Worm (Caenorhabditis elegans): ENCODE measurements around the gene sgo-1.

Gene sgo-1

DNA sequence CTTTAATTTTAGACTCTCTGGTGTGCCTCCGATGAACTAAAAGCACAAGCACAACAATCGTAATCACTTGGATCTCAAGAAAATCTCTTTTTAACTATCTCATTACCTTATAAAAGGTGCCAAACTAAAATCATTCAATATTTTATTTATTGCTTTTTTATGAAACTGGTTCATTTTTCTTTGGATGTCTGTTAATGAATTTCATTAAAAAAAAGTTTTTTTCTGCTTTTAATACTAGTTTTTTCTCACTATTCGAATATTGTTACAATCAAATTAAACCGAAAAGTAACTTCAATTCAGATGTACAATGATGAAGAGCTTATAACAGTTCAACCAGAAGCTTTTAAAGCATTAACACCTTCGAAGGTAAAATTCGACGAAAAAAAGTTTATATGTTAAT lies 20.6 kb downstream of the sgo-1 start, which contains the start of gene swd-2.1:
Gene swd-2.1, plus strand, starts transcription at position 301 of the 400 bp plus-strand sequence.
- TF ChIP-seq unc-62 (GFP tag; optimal IDR thresholded peaks at IDR 0.05) = no peak

DNA sequence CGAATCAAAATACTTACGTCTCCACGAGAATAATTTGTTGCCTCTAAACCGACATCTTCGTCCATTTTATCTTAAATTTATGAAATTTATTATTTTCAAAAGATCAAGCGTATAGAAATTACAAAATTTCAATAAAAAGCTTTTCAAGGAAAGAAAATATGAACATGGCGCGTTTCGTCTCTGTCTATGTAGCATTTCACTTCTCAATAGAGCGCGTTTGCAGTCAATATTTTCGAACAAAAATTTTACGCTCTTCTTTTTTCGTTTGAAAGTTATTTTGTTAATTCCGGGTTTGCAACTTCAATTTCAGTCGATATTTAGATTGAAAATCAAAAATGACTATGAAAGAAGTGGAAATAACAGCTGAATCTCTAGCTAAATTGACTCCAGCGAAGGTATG lies 22.1 kb downstream of the sgo-1 start, which contains the start of the genes hcf-1 and swd-2.2:
Gene hcf-1, minus strand, starts transcription at position 70 of the 400 bp plus-strand sequence.
Gene swd-2.2, plus strand, starts transcription at position 206 of the 400 bp plus-strand sequence.
- TF ChIP-seq unc-62 (GFP tag; optimal IDR thresholded peaks at IDR 0.05) = no peak

DNA sequence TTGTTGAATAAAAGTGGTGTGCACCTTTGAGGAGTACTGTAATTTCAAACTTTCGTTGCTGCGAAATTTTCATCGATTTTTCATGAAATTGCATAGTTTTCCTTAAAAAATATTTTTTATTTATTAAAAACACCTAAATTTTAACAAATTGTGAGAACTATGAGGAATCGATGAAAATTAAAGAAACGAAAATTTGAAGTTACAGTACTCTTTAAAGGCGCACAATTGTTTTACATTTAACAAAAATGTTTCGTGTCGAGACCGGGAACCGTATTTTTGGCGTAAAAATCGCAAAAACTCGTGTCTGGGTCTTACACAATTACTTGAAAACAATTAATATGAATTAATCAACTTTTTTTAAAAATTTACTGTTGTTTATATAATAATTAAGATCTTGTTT lies 26.1 kb downstream of the sgo-1 start, which contains the start of gene rdl-1:
Gene rdl-1, minus strand, starts transcription at position 101 of the 400 bp plus-strand sequence.
- TF ChIP-seq unc-62 (GFP tag; optimal IDR thresholded peaks at IDR 0.05) = no peak

DNA sequence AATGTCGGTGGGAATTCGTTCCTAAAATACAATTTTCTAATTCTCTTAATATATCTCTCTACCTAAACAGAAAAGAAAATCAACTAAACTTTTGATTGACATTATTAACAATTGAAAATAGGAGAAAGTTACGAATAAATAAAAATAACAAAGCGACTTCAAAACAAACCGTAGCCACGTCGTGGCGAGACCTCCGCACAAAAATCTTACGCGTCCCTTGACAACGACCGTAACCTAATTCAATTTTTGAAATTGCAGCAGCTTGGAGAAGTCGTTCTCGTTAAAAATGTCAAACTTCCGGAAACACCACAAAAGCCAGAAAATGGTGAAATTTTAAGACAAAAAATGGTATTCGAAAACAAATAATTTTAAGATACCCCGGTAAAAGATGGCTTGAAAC lies 32.0 kb downstream of the sgo-1 start:
- no peak for TF ChIP-seq unc-62 (GFP tag; optimal IDR thresholded peaks at IDR 0.05)

DNA sequence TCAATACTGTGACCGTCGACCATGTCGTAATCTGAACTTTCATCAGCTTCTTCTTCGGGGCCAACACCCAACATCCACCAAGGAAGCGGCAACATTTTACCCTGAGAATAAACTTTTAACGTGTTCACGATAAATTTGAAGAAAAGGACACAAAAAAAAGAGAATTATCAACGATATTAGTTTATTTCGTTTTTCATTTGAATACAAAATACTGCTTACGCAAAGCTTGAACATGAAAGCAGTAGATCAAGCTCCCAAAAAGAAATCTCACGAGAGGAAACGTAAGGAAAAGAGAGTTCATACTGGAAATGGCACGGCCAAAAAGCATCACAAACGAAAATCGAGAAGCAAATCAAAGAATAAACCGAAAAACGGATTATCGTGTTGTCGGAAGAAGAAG lies 32.5 kb downstream of the sgo-1 start, which contains the start of the genes C46A5.6 and C46A5.1:
Gene C46A5.6, minus strand, starts transcription at position 101 of the 400 bp plus-strand sequence.
Gene C46A5.1, plus strand, starts transcription at position 184 of the 400 bp plus-strand sequence.
- no peak for TF ChIP-seq unc-62 (GFP tag; optimal IDR thresholded peaks at IDR 0.05)

DNA sequence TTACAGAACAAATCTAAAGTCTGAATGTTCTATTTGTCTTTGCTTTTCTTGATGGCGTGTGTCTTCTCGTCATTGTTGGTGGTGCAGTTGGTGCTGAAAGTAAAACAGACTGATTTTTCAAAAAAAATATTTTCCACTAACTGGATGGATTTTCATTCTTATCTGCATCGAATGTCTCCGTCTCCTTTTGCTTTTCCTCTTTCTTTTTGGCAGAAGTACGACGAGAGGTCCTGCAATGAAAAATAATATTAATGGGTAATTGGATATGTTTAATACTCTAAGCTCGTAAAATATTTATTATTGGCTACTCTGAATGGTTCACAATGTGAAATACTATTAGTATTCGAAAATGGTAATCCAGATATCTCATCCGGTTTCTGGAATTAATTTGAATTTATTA lies 36.2 kb downstream of the sgo-1 start, which contains the start of gene del-7:
Gene del-7, plus strand, starts transcription at position 301 of the 400 bp plus-strand sequence.
- no peak for TF ChIP-seq unc-62 (GFP tag; optimal IDR thresholded peaks at IDR 0.05)

DNA sequence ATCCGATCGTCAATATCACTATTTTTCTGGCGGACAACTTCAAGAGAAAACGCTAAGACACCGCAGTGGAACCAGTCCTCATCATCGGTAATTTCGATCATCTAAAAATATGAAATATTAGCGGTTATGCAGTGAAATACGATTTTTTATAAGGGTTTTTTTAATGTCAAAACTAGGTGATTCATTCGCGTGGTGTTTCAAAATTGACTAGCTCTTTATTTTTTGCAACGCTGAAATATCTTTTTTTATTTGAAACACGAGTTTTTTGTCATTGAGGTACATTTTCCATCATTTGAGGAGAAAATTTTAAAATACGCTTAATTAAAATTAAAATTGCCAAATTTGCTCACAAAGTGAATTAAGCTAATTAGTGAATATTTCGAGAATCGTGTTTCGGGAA lies 36.8 kb downstream of the sgo-1 start, which contains the start of gene dsb-3:
Gene dsb-3, minus strand, starts transcription at position 101 of the 400 bp plus-strand sequence.
- TF ChIP-seq unc-62 (GFP tag; optimal IDR thresholded peaks at IDR 0.05) = no peak

DNA sequence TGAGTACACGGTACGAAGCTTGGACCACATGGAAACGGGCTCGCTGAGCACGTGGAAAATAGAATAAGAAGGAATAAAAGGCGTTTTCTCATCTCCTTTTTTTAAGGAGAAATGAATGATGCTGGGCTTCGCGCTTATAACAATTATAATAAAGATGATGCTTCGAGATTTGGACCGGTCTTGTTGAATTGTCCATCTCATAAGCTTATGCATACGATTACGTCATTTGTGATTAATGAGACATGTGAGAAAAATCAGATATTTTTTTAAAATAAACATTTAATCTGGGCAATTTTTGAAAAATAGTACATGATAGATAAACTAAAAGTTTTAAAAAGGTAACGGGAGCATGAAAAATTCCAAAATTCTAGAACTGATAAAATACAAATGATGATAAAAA lies 39.0 kb downstream of the sgo-1 start, which contains the start of gene C46A5.4:
Gene C46A5.4, minus strand, starts transcription at position 101 of the 400 bp plus-strand sequence.
- TF ChIP-seq unc-62 (GFP tag; optimal IDR thresholded peaks at IDR 0.05) = no peak

DNA sequence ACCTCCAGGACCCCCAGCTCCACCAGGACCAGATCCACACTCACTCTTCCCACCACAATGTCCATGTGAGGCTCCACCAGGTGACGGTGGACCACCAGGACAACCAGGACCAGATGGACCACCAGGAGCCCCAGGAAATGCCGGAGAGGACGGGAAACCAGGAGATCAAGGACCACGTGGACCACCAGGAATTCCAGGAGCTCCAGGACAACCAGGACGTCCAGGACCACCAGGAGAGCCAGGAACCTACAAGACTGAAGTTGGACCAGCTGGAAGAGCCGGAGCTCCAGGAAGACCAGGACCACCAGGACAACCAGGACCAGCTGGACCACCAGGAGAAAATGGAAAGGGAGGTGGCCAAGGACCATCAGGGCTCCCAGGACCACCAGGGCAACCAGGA lies 42.2 kb downstream of the sgo-1 start:
- TF ChIP-seq unc-62 (GFP tag; optimal IDR thresholded peaks at IDR 0.05) = no peak

DNA sequence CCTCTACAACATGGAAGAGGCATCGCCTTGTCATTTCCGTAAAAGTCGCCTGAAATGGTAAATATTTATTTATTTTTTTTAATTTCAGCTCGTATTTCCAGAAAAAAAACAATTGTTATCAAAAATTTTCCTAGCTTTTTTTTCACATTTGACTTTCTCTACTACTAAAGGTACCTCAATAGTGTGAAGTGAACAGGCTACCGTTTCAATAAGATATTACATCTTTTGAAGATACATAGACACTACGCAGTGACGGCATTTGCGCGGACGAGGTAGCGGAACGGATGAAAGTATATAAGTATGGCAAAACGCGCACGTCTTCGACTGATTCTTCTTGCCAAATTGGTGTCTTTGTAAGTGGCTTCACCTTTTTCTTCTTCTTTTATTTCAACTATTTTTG lies 43.2 kb downstream of the sgo-1 start, which contains the start of gene col-14:
Gene col-14, plus strand, starts transcription at position 301 of the 400 bp plus-strand sequence.
- TF ChIP-seq unc-62 (GFP tag; optimal IDR thresholded peaks at IDR 0.05) = no peak

DNA sequence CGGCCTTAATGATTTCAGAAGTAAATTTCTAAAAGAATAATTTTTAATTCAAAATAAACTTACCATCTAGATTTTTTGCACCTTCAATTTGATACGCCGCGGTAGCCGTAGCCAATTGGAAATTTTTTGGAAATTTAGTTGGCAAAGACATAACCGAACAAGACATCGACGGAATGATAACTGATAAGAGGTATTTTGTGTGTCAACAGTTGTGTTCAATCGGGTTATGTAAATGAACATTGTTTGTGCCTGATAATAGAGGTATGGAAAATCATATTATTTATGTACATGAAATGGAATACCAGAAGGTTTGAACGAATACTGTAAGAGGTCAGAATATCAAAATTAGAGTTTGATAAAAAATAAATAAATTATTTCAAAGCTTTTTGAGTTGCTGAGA lies 48.4 kb downstream of the sgo-1 start, which contains the start of gene klo-1:
Gene klo-1, minus strand, starts transcription at position 388 of the 400 bp plus-strand sequence.
- no peak for TF ChIP-seq unc-62 (GFP tag; optimal IDR thresholded peaks at IDR 0.05)
